Worm (Caenorhabditis elegans): ENCODE measurements around the gene T05A8.8.

Gene T05A8.8

ce11 chrII:2735644-2736043 lies 834 bp upstream of the T05A8.8 start (continued):
- no peak for TF ChIP-seq sdz-38 (tag; optimal IDR thresholded peaks at IDR 0.05)
- TF ChIP-seq B0261.1 (tag; optimal IDR thresholded peaks at IDR 0.05), result peak; percentile 74
- TF ChIP-seq xnd-1 (tag; optimal IDR thresholded peaks at IDR 0.05), result no peak
- TF ChIP-seq ztf-6 (GFP tag; IDR thresholded peaks at IDR 0.05), result no peak
- no peak for TF ChIP-seq F22D6.2 (tag; optimal IDR thresholded peaks at IDR 0.05)
- peak; percentile 53; the same call in 1 of the 2 replicates for TF ChIP-seq madf-6 (GFP tag; IDR thresholded peaks at IDR 0.05)
- TF ChIP-seq ztf-18 (tag; optimal IDR thresholded peaks at IDR 0.05), result peak; percentile 14
- TF ChIP-seq B0336.3 (GFP tag; IDR thresholded peaks at IDR 0.05), result no peak
- TF ChIP-seq ceh-40 (GFP tag; IDR thresholded peaks at IDR 0.05), result 0 out of 2 replicates have a peak, but pooled peaks have one; percentile 42
- no peak for TF ChIP-seq sptf-2 (GFP tag; optimal IDR thresholded peaks at IDR 0.05)
- TF ChIP-seq lin-54 (GFP tag; optimal IDR thresholded peaks at IDR 0.05), result peak; percentile 13
- peak; percentile 61; the same call in 1 of the 2 replicates for TF ChIP-seq cebp-2 (GFP tag; IDR thresholded peaks at IDR 0.05)
- TF ChIP-seq ZK185.1 (tag; optimal IDR thresholded peaks at IDR 0.05; ENCODE audit: poor library complexity, severe bottlenecking), result no peak
- no peak for TF ChIP-seq unc-130 (GFP tag; optimal IDR thresholded peaks at IDR 0.05)
- TF ChIP-seq ceh-58 (GFP tag; IDR thresholded peaks at IDR 0.05), result no peak
- TF ChIP-seq pbrm-1 (GFP tag; IDR thresholded peaks at IDR 0.05), result peak; percentile 35; the same call in 1 of the 2 replicates
- TF ChIP-seq rpc-1 (optimal IDR thresholded peaks at IDR 0.05), result peak; percentile 50
- TF ChIP-seq rpc-1 (tag; optimal IDR thresholded peaks at IDR 0.05), result peak; percentile 75
- no peak for TF ChIP-seq F57C9.4 (tag; optimal IDR thresholded peaks at IDR 0.05)
- TF ChIP-seq rec-8 (tag; optimal IDR thresholded peaks at IDR 0.05), result no peak
- peak; percentile 43 for TF ChIP-seq zfh-2 (GFP tag; conservative IDR thresholded peaks at IDR 0.05)
- no peak for TF ChIP-seq mel-28 (tag; optimal IDR thresholded peaks at IDR 0.05; ENCODE audit: borderline replicate concordance)
- no peak for TF ChIP-seq T26A5.8 (tag; optimal IDR thresholded peaks at IDR 0.05)
- TF ChIP-seq egl-18 (GFP tag; IDR thresholded peaks at IDR 0.05), result no peak
- TF ChIP-seq him-1 (tag; optimal IDR thresholded peaks at IDR 0.05), result peak; percentile 59
- TF ChIP-seq snpc-1.1 (tag; optimal IDR thresholded peaks at IDR 0.05; ENCODE audit: insufficient read depth), result no peak
- peak; percentile 86 for TF ChIP-seq tbp1 (GFP tag; optimal IDR thresholded peaks at IDR 0.05)
- peak; percentile 52; the same call in 1 of the 2 replicates for TF ChIP-seq mcd-1 (GFP tag; IDR thresholded peaks at IDR 0.05)
- no peak for TF ChIP-seq let-607 (tag; optimal IDR thresholded peaks at IDR 0.05)
- no peak for TF ChIP-seq Y67H2A.10 (GFP tag; conservative IDR thresholded peaks at IDR 0.05)
- no peak for TF ChIP-seq F33H1.4 (GFP tag; IDR thresholded peaks at IDR 0.05)
- TF ChIP-seq dpl-1 (GFP tag; optimal IDR thresholded peaks at IDR 0.05), result no peak
- TF ChIP-seq snpc-4 (GFP tag; optimal IDR thresholded peaks at IDR 0.05), result no peak
- TF ChIP-seq snpc-4 (tag; optimal IDR thresholded peaks at IDR 0.05), result peak in 2 of 4 experiments; percentile 2 to 20
- peak; percentile 62; the same call in 1 of the 2 replicates for TF ChIP-seq ztf-25 (GFP tag; IDR thresholded peaks at IDR 0.05)
- no peak for TF ChIP-seq fkh-3 (tag; optimal IDR thresholded peaks at IDR 0.05)

- no peak for TF ChIP-seq pha-4 (tag; optimal IDR thresholded peaks at IDR 0.05)
- no peak for TF ChIP-seq snpc-4 (GFP tag; optimal IDR thresholded peaks at IDR 0.05)
- TF ChIP-seq snpc-4 (tag; optimal IDR thresholded peaks at IDR 0.05), result peak in 2 of 4 experiments; percentile 30 to 66
- peak; percentile 70 for TF ChIP-seq zfh-2 (GFP tag; conservative IDR thresholded peaks at IDR 0.05)
- peak; percentile 50 for TF ChIP-seq egrh-3 (GFP tag; IDR thresholded peaks at IDR 0.05)
- no peak for TF ChIP-seq ceh-27 (GFP tag; optimal IDR thresholded peaks at IDR 0.05)
- TF ChIP-seq sptf-2 (GFP tag; optimal IDR thresholded peaks at IDR 0.05), result peak; percentile 14
- 0 out of 2 replicates have a peak, but pooled peaks have one; percentile 22 for TF ChIP-seq D2030.7 (GFP tag; IDR thresholded peaks at IDR 0.05)
Observed at ce11 chrII:2736938-2737337, 460 bp downstream of the T05A8.8 start.

Data from whole organism, young adult.